Worm (Caenorhabditis elegans): ENCODE measurements around the gene sri-71.

- TF ChIP-seq nhr-76 (tag; optimal IDR thresholded peaks at IDR 0.05) (no peak), ceh-39 (tag; optimal IDR thresholded peaks at IDR 0.05) (no peak), drap-1 (GFP tag; optimal IDR thresholded peaks at IDR 0.05) (no peak), unc-39 (tag; optimal IDR thresholded peaks at IDR 0.05) (no peak), ces-1 (GFP tag; optimal IDR thresholded peaks at IDR 0.05) (no peak), snpc-4 (tag; optimal IDR thresholded peaks at IDR 0.05) (no peak)
These were observed 40.5 kb upstream of the sri-71 start, which contains the start of the genes F33H12.7 and sri-39 for ce11 chrII:2586861-2587554.
